Fruit fly (Drosophila melanogaster): ENCODE measurements around the gene hb.

Gene hb

dm6 chr3R:8663668-8664283, 33.8 kb downstream of the hb start, which contains the start of gene CG8032 (continued):
- TF ChIP-seq Dll (GFP tag; IDR thresholded peaks at IDR 0.05; ENCODE audit: partially characterized antibody) (peak; percentile 78), odd (GFP tag; optimal IDR thresholded peaks at IDR 0.05) (no peak), CG16863 (GFP tag; optimal IDR thresholded peaks at IDR 0.05) (peak; percentile 60), CG7271 (tag; optimal IDR thresholded peaks at IDR 0.05) (no peak), CG12744 (GFP tag; optimal IDR thresholded peaks at IDR 0.05) (no peak), CG17359 (tag; optimal IDR thresholded peaks at IDR 0.05) (peak; percentile 36), CG42726 (GFP tag; IDR thresholded peaks at IDR 0.05; ENCODE audit: partially characterized antibody) (no peak), TFAM (GFP tag; optimal IDR thresholded peaks at IDR 0.05) (no peak), CG12391 (tag; optimal IDR thresholded peaks at IDR 0.05) (peak; percentile 74), lmd (GFP tag; IDR thresholded peaks at IDR 0.05) (peak; percentile 15; the same call in 1 of the 2 replicates), crol (GFP tag; IDR thresholded peaks at IDR 0.05) (no peak), CG14860 (GFP tag; IDR thresholded peaks at IDR 0.05; ENCODE audit: partially characterized antibody) (peak; percentile 51; the same call in 1 of the 3 replicates), BtbVII (GFP tag; optimal IDR thresholded peaks at IDR 0.05) (peak; percentile 4), CG13123 (GFP tag; optimal IDR thresholded peaks at IDR 0.05) (peak; percentile 7), Hr78 (GFP tag; optimal IDR thresholded peaks at IDR 0.05) (peak in 1 of 2 experiments; percentile 11), unpg (GFP tag; optimal IDR thresholded peaks at IDR 0.05) (peak; percentile 34), Chrac-16 (GFP tag; optimal IDR thresholded peaks at IDR 0.05) (peak; percentile 22), Dad (GFP tag; optimal IDR thresholded peaks at IDR 0.05) (peak; percentile 0), H15 (GFP tag; IDR thresholded peaks at IDR 0.05) (peak; percentile 22; the same call in 1 of the 3 replicates), CG4820 (GFP tag; optimal IDR thresholded peaks at IDR 0.05) (peak; percentile 44), Abd-B (GFP tag; optimal IDR thresholded peaks at IDR 0.05) (peak; percentile 29), CG4424 (GFP tag; optimal IDR thresholded peaks at IDR 0.05) (peak; percentile 41), CG18619 (GFP tag; optimal IDR thresholded peaks at IDR 0.05) (peak; percentile 22), CG18476 (GFP tag; optimal IDR thresholded peaks at IDR 0.05) (peak; percentile 36), gem (tag; optimal IDR thresholded peaks at IDR 0.05) (peak; percentile 51), Mrtf (GFP tag; IDR thresholded peaks at IDR 0.05) (0 out of 3 replicates have a peak, but pooled peaks have one; percentile 36), Dbx (GFP tag; IDR thresholded peaks at IDR 0.05) (peak; percentile 33; the same call in 1 of the 3 replicates), Hr51 (GFP tag; optimal IDR thresholded peaks at IDR 0.05) (peak in 1 of 2 experiments; percentile 35), Six4 (GFP tag; optimal IDR thresholded peaks at IDR 0.05) (peak; percentile 4), CG10543 (GFP tag; optimal IDR thresholded peaks at IDR 0.05) (peak; percentile 70), CG32767 (GFP tag; IDR thresholded peaks at IDR 0.05) (0 out of 2 replicates have a peak, but pooled peaks have one; percentile 14), Stat92E (GFP tag; optimal IDR thresholded peaks at IDR 0.05) (no peak), CG1792 (GFP tag; optimal IDR thresholded peaks at IDR 0.05) (no peak), psq (GFP tag; optimal IDR thresholded peaks at IDR 0.05) (no peak), CG5245 (GFP tag; optimal IDR thresholded peaks at IDR 0.05) (peak; percentile 11), Gsc (GFP tag; IDR thresholded peaks at IDR 0.05) (no peak), CG13624 (GFP tag; optimal IDR thresholded peaks at IDR 0.05) (peak; percentile 57), CG6813 (GFP tag; optimal IDR thresholded peaks at IDR 0.05) (no peak), aop (GFP tag; IDR thresholded peaks at IDR 0.05) (no peak), dmrt99B (tag; optimal IDR thresholded peaks at IDR 0.05) (peak; percentile 26), yki (optimal IDR thresholded peaks at IDR 0.05) (no peak), ato (GFP tag; IDR thresholded peaks at IDR 0.05; ENCODE audit: partially characterized antibody) (no peak), CoRest (tag; optimal IDR thresholded peaks at IDR 0.05) (peak; percentile 54), CG6683 (GFP tag; optimal IDR thresholded peaks at IDR 0.05) (no peak), NC2β (GFP tag; optimal IDR thresholded peaks at IDR 0.05) (peak; percentile 69), CG11093 (GFP tag; IDR thresholded peaks at IDR 0.05) (no peak), knrl (GFP tag; IDR thresholded peaks at IDR 0.05; ENCODE audit: partially characterized antibody) (peak; percentile 65), Atf6 (GFP tag; IDR thresholded peaks at IDR 0.05) (peak; percentile 39; the same call in 1 of the 2 replicates), ab (GFP tag; optimal IDR thresholded peaks at IDR 0.05) (no peak)

Measured in whole organism, embryonic.